Worm (Caenorhabditis elegans) whole organism, L4/young adult: ENCODE data around the gene brc-2.

Experiments
- W03F9.2 ChIP-seq: fragments of 150-350 bp; optimal IDR thresholded peaks from 2 replicates; lab custom pipeline; 2014; ENCODE audit warnings: missing biosample characterization, missing genetic modification characterization
- dao-5 ChIP-seq: sonication (generic microtip); optimal IDR thresholded peaks from 2 replicates; lab custom pipeline; 2016; ENCODE audit warnings: missing genotype, missing genetic modification characterization, moderate library complexity, missing compliant biosample characterization
- him-1 ChIP-seq: sonication (generic microtip); optimal IDR thresholded peaks from 2 replicates; lab custom pipeline; 2016; ENCODE audit warnings: missing genotype, missing genetic modification reagents, missing genetic modification characterization, missing compliant biosample characterization

DNA sequence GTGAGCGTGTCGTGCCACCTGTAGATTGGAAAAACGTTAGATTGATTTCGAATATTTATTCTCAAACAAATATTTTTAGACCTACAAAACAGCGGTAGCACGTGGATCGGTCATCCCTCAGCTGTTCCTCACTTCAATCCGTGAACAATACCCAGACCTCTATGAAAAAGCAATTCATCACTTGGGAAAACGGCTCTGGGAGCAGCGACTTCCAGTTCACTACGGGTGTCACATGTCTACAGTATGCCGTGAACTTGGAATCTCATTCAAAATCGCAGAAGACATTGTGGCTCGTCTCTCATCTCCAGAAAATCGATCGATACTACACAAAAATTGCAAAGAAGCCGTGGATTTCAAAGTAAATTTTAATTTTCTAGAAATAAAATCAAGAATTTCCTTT lies 1.6 kb upstream of the brc-2 start:
- TF ChIP-seq him-1 (tag; lab: Kevin White, UChicago) (no peak), W03F9.2 (tag; lab: Kevin White, UChicago) (no peak), dao-5 (no peak)
